Worm (Caenorhabditis elegans): ENCODE results near the gene C13B9.2.

DNA sequence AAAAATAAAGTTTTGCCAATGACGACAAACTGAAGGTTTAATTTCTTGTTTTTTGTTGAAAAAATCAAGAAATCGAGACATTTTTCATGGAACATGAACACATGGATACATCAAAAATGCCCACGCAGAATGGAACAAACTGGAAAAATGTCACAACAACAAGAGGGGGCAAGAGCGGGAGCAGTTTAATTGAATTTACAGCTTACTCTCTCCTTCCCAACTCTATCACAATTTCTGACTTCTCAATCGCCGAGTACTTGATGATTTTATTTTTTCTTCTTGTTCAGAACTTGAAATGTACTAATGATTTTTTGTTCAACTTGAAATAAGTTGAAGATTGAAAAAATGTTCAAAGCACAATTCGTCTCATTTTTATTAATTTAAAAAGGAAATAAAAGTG, 25.3 kb downstream of the C13B9.2 start:
- TF ChIP-seq nfya-1 (tag; optimal IDR thresholded peaks at IDR 0.05) = no peak
- TF ChIP-seq unc-55 (GFP tag; optimal IDR thresholded peaks at IDR 0.05) = no peak
- no peak for TF ChIP-seq hlh-8 (tag; optimal IDR thresholded peaks at IDR 0.05)
- TF ChIP-seq ttx-3 (tag; optimal IDR thresholded peaks at IDR 0.05) = no peak
- no peak for TF ChIP-seq F13H6.1 (tag; optimal IDR thresholded peaks at IDR 0.05)
- TF ChIP-seq elt-2 (tag; optimal IDR thresholded peaks at IDR 0.05) = no peak

Measured in whole organism, late embryonic.